Fruit fly (Drosophila melanogaster): Measurements from ENCODE around the gene CG14820.
A peak's percentile ranks its signal among the peaks of the same experiment; 100 is the strongest.

dm6 chr3L:6979387-6980249 is 46.9 kb downstream of the CG14820 start, which contains the start of gene Galphai:
- no peak for TF ChIP-seq psq (GFP tag; optimal IDR thresholded peaks at IDR 0.05)
- TF ChIP-seq Mio (GFP tag; optimal IDR thresholded peaks at IDR 0.05) = no peak
- TF ChIP-seq OdsH (GFP tag; optimal IDR thresholded peaks at IDR 0.05) = no peak
- peak; percentile 19 for TF ChIP-seq rgr (GFP tag; optimal IDR thresholded peaks at IDR 0.05)
- no peak for TF ChIP-seq CG32264 (GFP tag; optimal IDR thresholded peaks at IDR 0.05)
- TF ChIP-seq br (GFP tag; optimal IDR thresholded peaks at IDR 0.05) = no peak

All from whole organism, wandering third instar larva.